Worm (Caenorhabditis elegans) whole organism, young adult: ENCODE results near the gene sma-10.

Source experiments
- Y79H2A.3 ChIP-seq: fragments of 200-800 bp; sonication (Bioruptor generic); conservative IDR thresholded peaks from 2 replicates; pipeline ENCODE4 v1.3.6; 2022; ENCODE audit warnings: missing genetic modification reagents, missing genetic modification characterization, missing compliant biosample characterization
- aptf-3 ChIP-seq: fragments of 200-800 bp; sonication (Bioruptor generic); IDR thresholded peaks from 2 replicates; pipeline ENCODE4 v1.3.6; 2022; ENCODE audit warnings: missing genetic modification characterization, missing compliant biosample characterization
- ceh-58 ChIP-seq: fragments of 200-800 bp; sonication (Bioruptor generic); IDR thresholded peaks from 2 replicates; pipeline ENCODE4 v1.3.6; 2022; ENCODE audit warnings: missing genetic modification characterization, missing compliant biosample characterization
- ceh-79 ChIP-seq: sonication (generic microtip); optimal IDR thresholded peaks from 2 replicates; lab custom pipeline; 2017; ENCODE audit warnings: mild to moderate bottlenecking, missing genetic modification characterization, missing compliant biosample characterization
- ceh-91 ChIP-seq: fragments of 200-800 bp; sonication (Bioruptor generic); IDR thresholded peaks from 2 replicates; pipeline ENCODE4 v1.3.6; 2022; ENCODE audit warnings: missing genetic modification reagents, missing genetic modification characterization, missing compliant biosample characterization
- chd-7 ChIP-seq: sonication (generic microtip); optimal IDR thresholded peaks from 2 replicates; lab custom pipeline; 2016; ENCODE audit warnings: mild to moderate bottlenecking, missing genetic modification characterization, moderate library complexity, missing compliant biosample characterization
- dpl-1 ChIP-seq: fragments of 150-350 bp; optimal IDR thresholded peaks from 2 replicates; lab custom pipeline; 2014; ENCODE audit warnings: missing biosample characterization, missing genetic modification reagents, missing genetic modification characterization
- hlh-12 ChIP-seq: sonication (generic microtip); optimal IDR thresholded peaks from 2 replicates; lab custom pipeline; 2016; ENCODE audit warnings: missing genetic modification characterization, missing compliant biosample characterization
- let-526 ChIP-seq: fragments of 200-800 bp; sonication (Bioruptor generic); IDR thresholded peaks from 2 replicates; pipeline ENCODE4 v1.3.6; 2022; ENCODE audit warnings: missing genetic modification reagents, missing genetic modification characterization, missing compliant biosample characterization
- lin-35 ChIP-seq, 3 experiments: fragments of 150-350 bp in 2 of 3; sonication (generic microtip) in 1 of 3; optimal IDR thresholded peaks; 2 replicates each; lab custom pipeline; 2014 to 2018; ENCODE audit warnings: missing biosample characterization in 3 of 3, missing genetic modification characterization in 3 of 3, missing genetic modification reagents in 3 of 3
- nhr-120 ChIP-seq: fragments of 200-800 bp; sonication (Bioruptor generic); IDR thresholded peaks from 2 replicates; pipeline ENCODE4 v1.3.6; 2022; ENCODE audit warnings: missing genetic modification characterization, missing compliant biosample characterization
- repo-1 ChIP-seq: sonication (generic microtip); optimal IDR thresholded peaks from 2 replicates; lab custom pipeline; 2017; ENCODE audit warnings: mild to moderate bottlenecking, missing genetic modification characterization, missing compliant biosample characterization
- somi-1 ChIP-seq: fragments of 200-800 bp; sonication (Bioruptor generic); optimal IDR thresholded peaks from 2 replicates; lab custom pipeline; 2018; ENCODE audit warnings: mild to moderate bottlenecking, missing genetic modification characterization, missing compliant biosample characterization
- zim-3 ChIP-seq: sonication (generic microtip); optimal IDR thresholded peaks from 2 replicates; lab custom pipeline; 2017; ENCODE audit warnings: mild to moderate bottlenecking, missing genetic modification characterization, moderate library complexity, missing compliant biosample characterization

DNA sequence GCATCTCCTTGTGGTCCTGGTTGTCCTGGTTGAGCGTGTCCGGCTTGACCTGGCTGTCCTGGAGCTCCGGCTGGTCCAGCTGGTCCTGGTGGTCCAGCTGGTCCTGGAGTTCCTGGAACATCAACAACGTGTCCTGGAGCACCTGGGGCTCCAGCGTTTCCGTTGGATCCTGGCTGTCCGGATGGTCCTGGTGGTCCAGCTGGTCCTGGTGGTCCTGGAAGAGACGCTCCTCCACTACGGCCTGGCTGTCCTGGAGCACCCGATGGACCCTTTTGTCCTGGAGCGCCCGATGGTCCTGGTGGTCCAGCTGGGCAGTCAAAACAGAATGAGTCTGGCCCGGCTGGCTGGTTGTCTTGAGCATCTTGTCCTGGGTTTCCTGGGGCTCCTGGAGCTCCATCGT is 51.4 kb downstream of the sma-10 start:
- TF ChIP-seq ceh-91 (GFP tag; lab: Robert Waterston, UW) = no peak
- no peak for TF ChIP-seq ceh-58 (GFP tag; lab: Robert Waterston, UW)
- no peak for TF ChIP-seq hlh-12 (tag; lab: Kevin White, UChicago)
- no peak for TF ChIP-seq chd-7 (tag; lab: Kevin White, UChicago)
- TF ChIP-seq somi-1 (GFP tag; lab: Kevin White, UChicago) = no peak
- TF ChIP-seq nhr-120 (GFP tag; lab: Robert Waterston, UW) = no peak
- TF ChIP-seq repo-1 = no peak
- TF ChIP-seq dpl-1 (GFP tag; lab: Kevin White, UChicago) = no peak
- TF ChIP-seq Y79H2A.3 (GFP tag; lab: Robert Waterston, UW) = no peak
- TF ChIP-seq zim-3 (tag; lab: Kevin White, UChicago) = no peak
- TF ChIP-seq lin-35 (GFP tag; optimal IDR thresholded peaks at IDR 0.05; lab: Kevin White, UChicago) = no peak
- no peak for TF ChIP-seq ceh-79 (tag; lab: Kevin White, UChicago)
- TF ChIP-seq let-526 (GFP tag; lab: Robert Waterston, UW) = no peak
- no peak for TF ChIP-seq aptf-3 (GFP tag; lab: Robert Waterston, UW)
